Worm (Caenorhabditis elegans) whole organism, L4 larva: ENCODE results near the gene polk-1.

Source experiments
- D1046.2 ChIP-seq: fragments of 200-800 bp; sonication (Bioruptor generic); IDR thresholded peaks from 2 replicates; pipeline ENCODE4 v1.3.6; 2022; ENCODE audit warnings: missing genetic modification characterization, missing compliant biosample characterization
- F26F4.8 ChIP-seq: fragments of 200-800 bp; sonication (Bioruptor generic); conservative IDR thresholded peaks from 2 replicates; pipeline ENCODE4 v1.3.6; 2022; ENCODE audit warnings: missing genetic modification characterization, missing compliant biosample characterization
- F37D6.2 ChIP-seq: sonication (generic microtip); optimal IDR thresholded peaks from 2 replicates; lab custom pipeline; 2016; ENCODE audit warnings: mild to moderate bottlenecking, missing genetic modification characterization, missing compliant biosample characterization
- F44E2.7 ChIP-seq: fragments of 200-800 bp; sonication (Bioruptor generic); IDR thresholded peaks from 2 replicates; pipeline ENCODE4 v2.1.2; 2022; ENCODE audit warnings: missing genetic modification characterization, missing compliant biosample characterization
- T20F7.1 ChIP-seq: fragments of 200-800 bp; sonication (Bioruptor generic); optimal IDR thresholded peaks from 2 replicates; lab custom pipeline; 2018; ENCODE audit warnings: mild to moderate bottlenecking, missing genetic modification characterization, missing compliant biosample characterization
- T26A8.4 ChIP-seq: fragments of 200-800 bp; sonication (Bioruptor generic); IDR thresholded peaks from 2 replicates; pipeline ENCODE4 v1.3.6; 2022; ENCODE audit warnings: missing genetic modification characterization, missing compliant biosample characterization
- ceh-20 ChIP-seq: fragments of 200-800 bp; sonication (Bioruptor generic); IDR thresholded peaks from 2 replicates; pipeline ENCODE4 v1.3.6; 2022; ENCODE audit warnings: missing genetic modification reagents, missing genetic modification characterization, missing compliant biosample characterization
- ceh-44 ChIP-seq: fragments of 200-800 bp; sonication (Bioruptor generic); IDR thresholded peaks from 2 replicates; pipeline ENCODE4 v1.3.6; 2022; ENCODE audit warnings: missing genetic modification reagents, missing genetic modification characterization, missing compliant biosample characterization
- ctbp-1 ChIP-seq: fragments of 200-800 bp; sonication (Bioruptor generic); IDR thresholded peaks from 2 replicates; pipeline ENCODE4 v1.3.6; 2022; ENCODE audit warnings: missing genetic modification reagents, missing genetic modification characterization, missing compliant biosample characterization
- daf-16 ChIP-seq, 3 experiments: sonication (generic microtip); optimal IDR thresholded peaks; 2 replicates each; lab custom pipeline; 2016 to 2017; ENCODE audit warnings: missing genetic modification characterization in 3 of 3, missing genetic modification reagents in 3 of 3, mild to moderate bottlenecking in 2 of 3, missing compliant biosample characterization in 2 of 3, missing biosample characterization in 1 of 3, moderate library complexity in 1 of 3
- daf-19 ChIP-seq: fragments of 200-800 bp; sonication (Bioruptor generic); conservative IDR thresholded peaks from 2 replicates; pipeline ENCODE4 v1.3.6; 2022; ENCODE audit warnings: missing genetic modification characterization, missing compliant biosample characterization
- dmd-8 ChIP-seq: fragments of 200-800 bp; sonication (Bioruptor generic); IDR thresholded peaks from 2 replicates; pipeline ENCODE4 v1.3.6; 2022; ENCODE audit warnings: missing genetic modification characterization, missing compliant biosample characterization
- dmd-9 ChIP-seq: fragments of 200-800 bp; sonication (Bioruptor generic); IDR thresholded peaks from 2 replicates; pipeline ENCODE4 v1.3.6; 2022; ENCODE audit warnings: missing genetic modification reagents, missing genetic modification characterization, missing compliant biosample characterization
- dpl-1 ChIP-seq: fragments of 150-350 bp; optimal IDR thresholded peaks from 2 replicates; lab custom pipeline; 2014; ENCODE audit warnings: missing biosample characterization, missing genetic modification reagents, missing genetic modification characterization
- duxl-1 ChIP-seq: sonication (generic microtip); optimal IDR thresholded peaks from 2 replicates; lab custom pipeline; 2016; ENCODE audit warnings: mild to moderate bottlenecking, missing genetic modification characterization, moderate library complexity, missing compliant biosample characterization; ENCODE audit not compliant: poor library complexity
- egl-43 ChIP-seq: fragments of 200-800 bp; sonication (Bioruptor generic); IDR thresholded peaks from 2 replicates; pipeline ENCODE4 v1.3.6; 2022; ENCODE audit warnings: missing genetic modification reagents, missing genetic modification characterization, missing compliant biosample characterization
- fos-1 ChIP-seq: fragments of 150-350 bp; optimal IDR thresholded peaks from 2 replicates; lab custom pipeline; 2014; ENCODE audit warnings: missing biosample characterization, missing genetic modification characterization
- gei-8 ChIP-seq: fragments of 200-800 bp; sonication (Bioruptor generic); optimal IDR thresholded peaks from 2 replicates; lab custom pipeline; 2018; ENCODE audit warnings: mild to moderate bottlenecking, missing genetic modification characterization, missing compliant biosample characterization
- hlh-11 ChIP-seq: fragments of 200-800 bp; sonication (Bioruptor generic); optimal IDR thresholded peaks from 2 replicates; lab custom pipeline; 2018; ENCODE audit warnings: mild to moderate bottlenecking, missing genetic modification characterization, missing compliant biosample characterization
- hmg-1.1 ChIP-seq: fragments of 200-800 bp; sonication (Bioruptor generic); IDR thresholded peaks from 2 replicates; pipeline ENCODE4 v1.3.6; 2022; ENCODE audit warnings: missing genetic modification reagents, missing genetic modification characterization, missing compliant biosample characterization
- lim-7 ChIP-seq: fragments of 200-800 bp; sonication (Bioruptor generic); IDR thresholded peaks from 2 replicates; pipeline ENCODE4 v1.3.6; 2022; ENCODE audit warnings: missing genetic modification characterization, missing compliant biosample characterization
- lin-38 ChIP-seq: fragments of 200-800 bp; sonication (Bioruptor generic); IDR thresholded peaks from 2 replicates; pipeline ENCODE4 v1.3.6; 2022; ENCODE audit warnings: missing genetic modification reagents, missing genetic modification characterization, missing compliant biosample characterization
- lir-3 ChIP-seq: sonication (generic microtip); optimal IDR thresholded peaks from 2 replicates; lab custom pipeline; 2016; ENCODE audit warnings: mild to moderate bottlenecking, missing genetic modification characterization, missing compliant biosample characterization
- madf-9 ChIP-seq: fragments of 200-800 bp; sonication (Bioruptor generic); conservative IDR thresholded peaks from 2 replicates; pipeline ENCODE4 v1.3.6; 2022; ENCODE audit warnings: missing genetic modification reagents, missing genetic modification characterization, missing compliant biosample characterization
- mdl-1 ChIP-seq, 2 experiments: fragments of 150-350 bp in 1 of 2; sonication (generic microtip) in 1 of 2; optimal IDR thresholded peaks; 2 replicates each; lab custom pipeline; 2014 to 2017; ENCODE audit warnings: missing biosample characterization in 2 of 2, missing genetic modification characterization in 2 of 2
- mes-2 ChIP-seq: sonication (generic microtip); optimal IDR thresholded peaks from 2 replicates; lab custom pipeline; 2016; ENCODE audit warnings: missing genotype, mild to moderate bottlenecking, missing genetic modification characterization, missing compliant biosample characterization; ENCODE audit not compliant: poor library complexity, severe bottlenecking
- nhr-102 ChIP-seq: sonication (generic microtip); optimal IDR thresholded peaks from 2 replicates; lab custom pipeline; 2016; ENCODE audit warnings: mild to moderate bottlenecking, missing genetic modification characterization, moderate library complexity, missing compliant biosample characterization
- nhr-11 ChIP-seq: fragments of 150-350 bp; optimal IDR thresholded peaks from 2 replicates; lab custom pipeline; 2014; ENCODE audit warnings: missing biosample characterization, missing genetic modification characterization
- nhr-111 ChIP-seq: fragments of 200-800 bp; sonication (Bioruptor generic); optimal IDR thresholded peaks from 2 replicates; lab custom pipeline; 2018; ENCODE audit warnings: mild to moderate bottlenecking, missing genetic modification characterization, missing compliant biosample characterization
- nhr-25 ChIP-seq: sonication (generic microtip); optimal IDR thresholded peaks from 2 replicates; lab custom pipeline; 2017; ENCODE audit warnings: missing genetic modification characterization, mild to moderate bottlenecking, missing compliant biosample characterization, antibody characterized with exemption, moderate library complexity, borderline replicate concordance; ENCODE audit not compliant: insufficient read depth
- nhr-41 ChIP-seq: fragments of 200-800 bp; sonication (Bioruptor generic); IDR thresholded peaks from 2 replicates; pipeline ENCODE4 v1.3.6; 2022; ENCODE audit warnings: missing genetic modification reagents, missing genetic modification characterization, missing compliant biosample characterization
- pha-4 ChIP-seq, 2 experiments: fragments of 150-350 bp in 1 of 2; fragments of 200-800 bp in 1 of 2; sonication (Bioruptor generic) in 1 of 2; IDR thresholded peaks in 1 of 2; optimal IDR thresholded peaks in 1 of 2; 2 replicates each; pipeline versions ENCODE4 v1.3.6 to Lab custom; 2014 to 2022; ENCODE audit warnings: missing genetic modification characterization in 2 of 2, missing genetic modification reagents in 2 of 2, missing biosample characterization in 1 of 2, missing compliant biosample characterization in 1 of 2
- pqm-1 ChIP-seq: sonication (generic microtip); optimal IDR thresholded peaks from 2 replicates; lab custom pipeline; 2017; ENCODE audit warnings: missing biosample characterization, missing genetic modification characterization
- saeg-2 ChIP-seq: fragments of 200-800 bp; sonication (Bioruptor generic); IDR thresholded peaks from 2 replicates; pipeline ENCODE4 v1.3.6; 2022; ENCODE audit warnings: missing genetic modification reagents, missing genetic modification characterization, missing compliant biosample characterization
- sdz-12 ChIP-seq: fragments of 200-800 bp; sonication (Bioruptor generic); optimal IDR thresholded peaks from 2 replicates; lab custom pipeline; 2018; ENCODE audit warnings: mild to moderate bottlenecking, missing genetic modification characterization, missing compliant biosample characterization
- snpc-1.2 ChIP-seq: fragments of 200-800 bp; sonication (Bioruptor generic); IDR thresholded peaks from 2 replicates; pipeline ENCODE4 v1.3.6; 2022; ENCODE audit warnings: missing genetic modification reagents, missing genetic modification characterization, missing compliant biosample characterization
- unc-130 ChIP-seq: sonication (generic microtip); optimal IDR thresholded peaks from 2 replicates; lab custom pipeline; 2016; ENCODE audit warnings: missing genetic modification reagents, missing genetic modification characterization, missing compliant biosample characterization
- unc-62 ChIP-seq, 3 experiments: fragments of 150-350 bp in 1 of 3; sonication (generic microtip); optimal IDR thresholded peaks in 2 of 3; peaks in 1 of 3; 1 replicate in 1 of 3; 2 replicates in 2 of 3; lab custom pipeline; 2014 to 2017; ENCODE audit warnings: missing biosample characterization in 3 of 3, missing genetic modification characterization in 3 of 3, missing genetic modification reagents in 3 of 3, missing genotype in 1 of 3
- vab-7 ChIP-seq: fragments of 200-800 bp; sonication (Bioruptor generic); IDR thresholded peaks from 2 replicates; pipeline ENCODE4 v1.3.6; 2022; ENCODE audit warnings: missing genetic modification reagents, missing genetic modification characterization, missing compliant biosample characterization

polk-1 gene

ce11 chrIII:8650235-8650817 is 21.9 kb upstream of the polk-1 start, which contains the start of gene flp-23 (continued):
- TF ChIP-seq ctbp-1 (GFP tag; lab: Robert Waterston, UW) = no peak
- TF ChIP-seq dpl-1 (GFP tag; lab: Kevin White, UChicago) = no peak
- TF ChIP-seq mes-2 = peak; percentile 73
- TF ChIP-seq nhr-25 = no peak
- TF ChIP-seq dmd-8 (GFP tag; lab: Robert Waterston, UW) = no peak
- TF ChIP-seq nhr-102 (tag; lab: Kevin White, UChicago) = no peak
- TF ChIP-seq egl-43 (GFP tag; lab: Robert Waterston, UW) = no peak; the same call in none of the 2 replicates

ce11 chrIII:8648589-8648988 is 20.2 kb upstream of the polk-1 start, which contains the start of gene F22B7.3:
F22B7.3 (plus strand) TSS chrIII:8648889.
- TF ChIP-seq dmd-9 (GFP tag; lab: Robert Waterston, UW) = no peak
- TF ChIP-seq unc-62 (GFP tag; optimal IDR thresholded peaks at IDR 0.05 in 1 of 2; lab: Kevin White, UChicago) = peak in 1 of 2 experiments; percentile 38
- TF ChIP-seq unc-62 (tag; optimal IDR thresholded peaks at IDR 0.05; lab: Kevin White, UChicago) = no peak
- TF ChIP-seq gei-8 (GFP tag; lab: Kevin White, UChicago) = no peak

- TF ChIP-seq F26F4.8 (GFP tag; lab: Robert Waterston, UW) (0 out of 2 replicates have a peak, but pooled peaks have one; percentile 42), nhr-25 (no peak), duxl-1 (tag; lab: Kevin White, UChicago) (no peak), hlh-11 (no peak), T20F7.1 (peak; percentile 13), daf-16 (GFP tag; optimal IDR thresholded peaks at IDR 0.05; lab: Kevin White, UChicago) (peak in 1 of 2 experiments; percentile 45), daf-16 (tag; optimal IDR thresholded peaks at IDR 0.05; lab: Kevin White, UChicago) (peak; percentile 35), lin-38 (no peak), mes-2 (peak; percentile 54), F44E2.7 (GFP tag; lab: Robert Waterston, UW) (0 out of 2 replicates have a peak, but pooled peaks have one; percentile 60), ctbp-1 (GFP tag; lab: Robert Waterston, UW) (0 out of 2 replicates have a peak, but pooled peaks have one; percentile 32), pqm-1 (no peak), nhr-111 (no peak), sdz-12 (GFP tag; lab: Kevin White, UChicago) (no peak), daf-19 (GFP tag; lab: Robert Waterston, UW) (no peak), mdl-1 (tag; optimal IDR thresholded peaks at IDR 0.05; lab: Kevin White, UChicago) (no peak), D1046.2 (0 out of 2 replicates have a peak, but pooled peaks have one; percentile 47), snpc-1.2 (GFP tag; lab: Robert Waterston, UW) (peak; percentile 37; the same call in 1 of the 2 replicates), ceh-44 (GFP tag; lab: Robert Waterston, UW) (0 out of 2 replicates have a peak, but pooled peaks have one; percentile 39), pha-4 (GFP tag; IDR thresholded peaks at IDR 0.05; lab: Robert Waterston, UW) (peak; percentile 66; the same call in 1 of the 2 replicates), pha-4 (tag; optimal IDR thresholded peaks at IDR 0.05; lab: Kevin White, UChicago) (no peak), nhr-41 (GFP tag; lab: Robert Waterston, UW) (0 out of 2 replicates have a peak, but pooled peaks have one; percentile 25), unc-130 (GFP tag; lab: Kevin White, UChicago) (peak; percentile 26), saeg-2 (GFP tag; lab: Robert Waterston, UW) (0 out of 2 replicates have a peak, but pooled peaks have one; percentile 26), vab-7 (peak; percentile 71), ceh-20 (GFP tag; lab: Robert Waterston, UW) (0 out of 2 replicates have a peak, but pooled peaks have one; percentile 15), dmd-8 (GFP tag; lab: Robert Waterston, UW) (no peak), lim-7 (GFP tag; lab: Robert Waterston, UW) (peak; percentile 77), F37D6.2 (tag; lab: Kevin White, UChicago) (no peak), lir-3 (no peak), madf-9 (GFP tag; lab: Robert Waterston, UW) (no peak), fos-1 (tag; lab: Kevin White, UChicago) (no peak), T26A8.4 (0 out of 2 replicates have a peak, but pooled peaks have one; percentile 11), nhr-11 (no peak), hmg-1.1 (GFP tag; lab: Robert Waterston, UW) (0 out of 2 replicates have a peak, but pooled peaks have one; percentile 12)
These were observed 17.6 kb upstream of the polk-1 start for ce11 chrIII:8646021-8646420.
